Worm (Caenorhabditis elegans) whole organism, L4 larva: ENCODE data around the gene R05A10.3.

Experiments used
- F26F4.8 ChIP-seq: fragments of 200-800 bp; sonication (Bioruptor generic); conservative IDR thresholded peaks from 2 replicates; pipeline ENCODE4 v1.3.6; 2022; ENCODE audit warnings: missing genetic modification characterization, missing compliant biosample characterization
- ZK337.2 ChIP-seq: fragments of 200-800 bp; sonication (Bioruptor generic); IDR thresholded peaks from 2 replicates; pipeline ENCODE4 v1.3.6; 2022; ENCODE audit warnings: missing genetic modification reagents, missing genetic modification characterization, missing compliant biosample characterization
- aha-1 ChIP-seq: fragments of 150-350 bp; peaks from one replicate; lab custom pipeline; 2014; ENCODE audit warnings: missing biosample characterization, missing genetic modification characterization
- ama-1 ChIP-seq: fragments of 150-350 bp; optimal IDR thresholded peaks from 2 replicates; lab custom pipeline; 2014; ENCODE audit warnings: inconsistent platforms, mixed read lengths
- daf-16 ChIP-seq, 3 experiments: sonication (generic microtip); optimal IDR thresholded peaks; 2 replicates each; lab custom pipeline; 2016 to 2017; ENCODE audit warnings: missing genetic modification characterization in 3 of 3, missing genetic modification reagents in 3 of 3, mild to moderate bottlenecking in 2 of 3, missing compliant biosample characterization in 2 of 3, missing biosample characterization in 1 of 3, moderate library complexity in 1 of 3
- dmd-8 ChIP-seq: fragments of 200-800 bp; sonication (Bioruptor generic); IDR thresholded peaks from 2 replicates; pipeline ENCODE4 v1.3.6; 2022; ENCODE audit warnings: missing genetic modification characterization, missing compliant biosample characterization
- hlh-30 ChIP-seq: sonication (generic microtip); optimal IDR thresholded peaks from 2 replicates; lab custom pipeline; 2017; ENCODE audit warnings: antibody characterized with exemption, mild to moderate bottlenecking, missing genetic modification characterization, missing compliant biosample characterization; ENCODE audit not compliant: insufficient read depth
- hmg-1.1 ChIP-seq: fragments of 200-800 bp; sonication (Bioruptor generic); IDR thresholded peaks from 2 replicates; pipeline ENCODE4 v1.3.6; 2022; ENCODE audit warnings: missing genetic modification reagents, missing genetic modification characterization, missing compliant biosample characterization
- lin-29 ChIP-seq: fragments of 200-800 bp; sonication (Bioruptor generic); IDR thresholded peaks from 2 replicates; pipeline ENCODE4 v1.3.6; 2022; ENCODE audit warnings: missing genetic modification reagents, missing genetic modification characterization, missing compliant biosample characterization
- lin-39 ChIP-seq: fragments of 150-350 bp; optimal IDR thresholded peaks from 2 replicates; lab custom pipeline; 2014; ENCODE audit warnings: missing biosample characterization, missing genetic modification reagents, missing genetic modification characterization
- nhr-10 ChIP-seq: fragments of 150-350 bp; optimal IDR thresholded peaks from 2 replicates; lab custom pipeline; 2014; ENCODE audit warnings: missing biosample characterization, missing genetic modification characterization
- tra-1 ChIP-seq: fragments of 200-800 bp; sonication (Bioruptor generic); IDR thresholded peaks from 2 replicates; pipeline ENCODE4 v1.3.6; 2022; ENCODE audit warnings: missing genetic modification reagents, missing genetic modification characterization, missing compliant biosample characterization
- zfp-3 ChIP-seq: fragments of 200-800 bp; sonication (Bioruptor generic); conservative IDR thresholded peaks from 2 replicates; pipeline ENCODE4 v1.3.6; 2022; ENCODE audit warnings: missing genetic modification reagents, missing genetic modification characterization, missing compliant biosample characterization
- ztf-11 ChIP-seq: fragments of 150-350 bp; optimal IDR thresholded peaks from 2 replicates; lab custom pipeline; 2014; ENCODE audit warnings: missing biosample characterization, missing genetic modification characterization
- ztf-7 ChIP-seq: fragments of 150-350 bp; optimal IDR thresholded peaks from 2 replicates; lab custom pipeline; 2014; ENCODE audit warnings: missing biosample characterization, missing genetic modification characterization

R05A10.3 gene

ce11 chrIV:14123956-14124355 is 52.3 kb downstream of the R05A10.3 start, which contains the start of gene nkcc-1:
nkcc-1 (minus strand) TSS chrIV:14124056.
- TF ChIP-seq lin-39 (tag; lab: Kevin White, UChicago) (no peak), dmd-8 (GFP tag; lab: Robert Waterston, UW) (no peak), ama-1 (no peak), ztf-11 (tag; lab: Kevin White, UChicago) (no peak), hmg-1.1 (no peak), hlh-30 (no peak), tra-1 (GFP tag; lab: Robert Waterston, UW) (no peak), nhr-10 (tag; lab: Kevin White, UChicago) (no peak), daf-16 (GFP tag; optimal IDR thresholded peaks at IDR 0.05; lab: Kevin White, UChicago) (no peak), daf-16 (tag; optimal IDR thresholded peaks at IDR 0.05; lab: Kevin White, UChicago) (no peak), aha-1 (tag; lab: Kevin White, UChicago) (no peak), zfp-3 (no peak), lin-29 (GFP tag; lab: Robert Waterston, UW) (no peak), ZK337.2 (GFP tag; lab: Robert Waterston, UW) (no peak), F26F4.8 (no peak), ztf-7 (no peak)
- TF ChIP-seq, all 104 proteins: peak for 0
